Worm (Caenorhabditis elegans): ENCODE measurements around the gene sec-22.

- TF ChIP-seq cog-1 (tag; optimal IDR thresholded peaks at IDR 0.05) (no peak), med-1 (GFP tag; optimal IDR thresholded peaks at IDR 0.05; ENCODE audit: insufficient read depth) (no peak), flt-1 (GFP tag; IDR thresholded peaks at IDR 0.05) (no peak), klf-2 (GFP tag; conservative IDR thresholded peaks at IDR 0.05) (no peak)
These were observed 33.6 kb downstream of the sec-22 start, which contains the start of gene mksr-1 for ce11 chrX:1068986-1069385.
